Fruit fly (Drosophila melanogaster): ENCODE data around the gene CG4069.

The CG4069 gene

DNA sequence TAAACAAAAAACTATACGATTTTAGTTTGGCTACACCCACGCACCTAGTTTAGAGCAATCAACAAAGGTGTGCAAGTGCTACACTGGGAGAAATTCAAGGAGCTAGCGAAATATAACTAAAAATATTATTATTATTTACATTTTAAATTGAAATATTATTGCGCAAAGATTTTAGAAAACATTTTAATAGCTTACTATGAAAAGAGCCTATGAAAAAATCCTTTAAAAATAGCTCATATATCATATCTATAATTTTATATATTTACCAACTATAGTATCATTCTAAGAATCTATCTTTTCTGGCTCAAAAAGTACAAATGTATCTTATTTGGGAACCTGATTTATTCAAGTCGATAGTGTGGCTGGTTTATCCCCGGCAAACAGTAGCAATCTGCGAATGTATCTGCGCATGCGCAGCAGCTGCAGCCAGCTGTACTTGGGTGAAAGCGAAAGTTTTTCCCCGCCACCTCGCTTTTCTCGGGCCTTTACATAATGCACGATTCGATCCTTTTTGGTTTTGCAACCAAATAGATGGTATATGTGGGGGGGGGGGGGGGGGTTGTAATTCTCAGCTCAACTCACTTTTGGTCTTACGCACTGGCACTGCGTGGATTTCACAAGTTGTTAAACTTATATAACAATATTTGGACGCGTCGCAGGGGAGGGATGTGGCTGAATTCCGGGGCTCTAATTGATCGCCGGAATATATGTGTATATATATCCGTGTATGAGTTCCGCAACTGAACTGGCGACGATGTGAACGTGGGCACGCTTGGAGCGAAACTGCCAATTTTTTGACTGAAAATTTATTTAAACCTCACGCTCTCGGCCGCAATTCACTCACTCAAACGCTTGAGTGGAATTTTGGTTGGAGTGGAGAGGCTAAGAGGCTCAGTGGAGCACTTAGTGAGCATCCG, 40.4 kb downstream of the CG4069 start, which contains the start of gene CG10657 (continued):
- TF ChIP-seq emc (GFP tag; optimal IDR thresholded peaks at IDR 0.05), result no peak
- TF ChIP-seq BEAF-32 (GFP tag; optimal IDR thresholded peaks at IDR 0.05), result no peak
- TF ChIP-seq CG30020 (tag; optimal IDR thresholded peaks at IDR 0.05), result no peak
- peak; percentile 24; the same call in 1 of the 2 replicates for TF ChIP-seq amos (GFP tag; IDR thresholded peaks at IDR 0.05; ENCODE audit: partially characterized antibody)
- no peak for TF ChIP-seq fd102C (GFP tag; optimal IDR thresholded peaks at IDR 0.05)
- no peak for TF ChIP-seq btn (GFP tag; optimal IDR thresholded peaks at IDR 0.05)
- no peak for TF ChIP-seq eyg (GFP tag; optimal IDR thresholded peaks at IDR 0.05)
- TF ChIP-seq CG2202 (tag; optimal IDR thresholded peaks at IDR 0.05), result no peak
- no peak for TF ChIP-seq CTCF (GFP tag; optimal IDR thresholded peaks at IDR 0.05)
- no peak for TF ChIP-seq E2f1 (GFP tag; IDR thresholded peaks at IDR 0.05)
- TF ChIP-seq CG15696 (tag; optimal IDR thresholded peaks at IDR 0.05), result no peak
- no peak for TF ChIP-seq CG3995 (GFP tag; optimal IDR thresholded peaks at IDR 0.05)
- TF ChIP-seq CG18476 (GFP tag; optimal IDR thresholded peaks at IDR 0.05), result no peak
- peak; percentile 25; the same call in 1 of the 2 replicates for TF ChIP-seq vvl (GFP tag; IDR thresholded peaks at IDR 0.05)
- TF ChIP-seq row (GFP tag; IDR thresholded peaks at IDR 0.05), result no peak
- TF ChIP-seq Chrac-16 (GFP tag; optimal IDR thresholded peaks at IDR 0.05), result no peak
- TF ChIP-seq CG6689 (GFP tag; IDR thresholded peaks at IDR 0.05), result 0 out of 2 replicates have a peak, but pooled peaks have one; percentile 11
- TF ChIP-seq ranshi (GFP tag; IDR thresholded peaks at IDR 0.05), result no peak
- no peak for TF ChIP-seq CG7372 (GFP tag; IDR thresholded peaks at IDR 0.05)
- no peak for TF ChIP-seq stwl (tag; optimal IDR thresholded peaks at IDR 0.05)
- TF ChIP-seq Doc3 (GFP tag; IDR thresholded peaks at IDR 0.05; ENCODE audit: partially characterized antibody), result no peak
- no peak for TF ChIP-seq Nf-YB (GFP tag; optimal IDR thresholded peaks at IDR 0.05)
- no peak for TF ChIP-seq CG17829 (tag; optimal IDR thresholded peaks at IDR 0.05)
- no peak for TF ChIP-seq CG1603 (tag; optimal IDR thresholded peaks at IDR 0.05)
- TF ChIP-seq sc (optimal IDR thresholded peaks at IDR 0.05), result no peak
- no peak for TF ChIP-seq sc (GFP tag; optimal IDR thresholded peaks at IDR 0.05)
- no peak for TF ChIP-seq croc (GFP tag; conservative IDR thresholded peaks at IDR 0.05)
- no peak for TF ChIP-seq Lpt (GFP tag; optimal IDR thresholded peaks at IDR 0.05)
- peak; percentile 22 for TF ChIP-seq CG13894 (tag; optimal IDR thresholded peaks at IDR 0.05)
- TF ChIP-seq CG10565 (GFP tag; optimal IDR thresholded peaks at IDR 0.05), result no peak
- TF ChIP-seq toy (GFP tag; IDR thresholded peaks at IDR 0.05), result no peak

DNA sequence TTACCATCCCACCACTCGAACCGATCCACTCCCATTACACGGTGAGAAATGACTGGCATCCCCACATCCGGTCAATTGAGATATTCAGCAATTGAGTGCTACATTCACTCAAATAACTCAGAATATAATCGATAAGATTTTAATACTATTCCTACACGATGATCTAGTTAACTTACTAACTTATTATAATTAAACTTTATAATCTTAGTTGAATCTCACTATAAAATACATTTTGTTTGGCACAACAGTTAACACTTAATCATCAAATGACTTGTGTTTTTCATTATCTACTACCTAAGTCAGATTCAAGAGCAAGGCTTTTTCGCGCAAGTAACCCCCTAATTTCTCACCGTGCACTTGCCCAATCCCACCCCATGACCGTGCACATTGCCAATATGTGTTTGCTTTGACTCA, 41.8 kb downstream of the CG4069 start:
- TF ChIP-seq Blimp-1 (GFP tag; optimal IDR thresholded peaks at IDR 0.05), result peak; percentile 44
- TF ChIP-seq Mad (GFP tag; optimal IDR thresholded peaks at IDR 0.05), result no peak
- no peak for TF ChIP-seq CG4360 (GFP tag; IDR thresholded peaks at IDR 0.05)
- TF ChIP-seq sqz (GFP tag; optimal IDR thresholded peaks at IDR 0.05), result no peak
- TF ChIP-seq Gug (GFP tag; IDR thresholded peaks at IDR 0.05), result no peak
- TF ChIP-seq CG9817 (tag; optimal IDR thresholded peaks at IDR 0.05), result no peak
- no peak for TF ChIP-seq repo (GFP tag; optimal IDR thresholded peaks at IDR 0.05)
- TF ChIP-seq sug (tag; optimal IDR thresholded peaks at IDR 0.05), result peak; percentile 0
- no peak for TF ChIP-seq CkIIα-i1 (GFP tag; IDR thresholded peaks at IDR 0.05)
- TF ChIP-seq CG1602 (GFP tag; optimal IDR thresholded peaks at IDR 0.05), result no peak
- no peak for TF ChIP-seq pb (GFP tag; optimal IDR thresholded peaks at IDR 0.05)
- no peak for TF ChIP-seq CG18011 (GFP tag; optimal IDR thresholded peaks at IDR 0.05)
- no peak for TF ChIP-seq CG10959 (GFP tag; IDR thresholded peaks at IDR 0.05)
- peak; percentile 34 for TF ChIP-seq odd (GFP tag; optimal IDR thresholded peaks at IDR 0.05)
- TF ChIP-seq CoRest (tag; optimal IDR thresholded peaks at IDR 0.05), result peak; percentile 65
- no peak for TF ChIP-seq stc (GFP tag; IDR thresholded peaks at IDR 0.05)
- peak; percentile 35 for TF ChIP-seq nerfin-1 (tag; optimal IDR thresholded peaks at IDR 0.05)
- no peak for TF ChIP-seq Fer3 (tag; optimal IDR thresholded peaks at IDR 0.05)
- no peak for TF ChIP-seq CG5953 (GFP tag; IDR thresholded peaks at IDR 0.05)
- no peak for TF ChIP-seq CG1832 (GFP tag; optimal IDR thresholded peaks at IDR 0.05)
- no peak for TF ChIP-seq dan (GFP tag; IDR thresholded peaks at IDR 0.05)
